Fruit fly (Drosophila melanogaster) whole organism, embryonic: ENCODE results near the gene CG7054.

ENCODE experiments used
- Awh ChIP-seq: fragments of 200-800 bp; sonication (Bioruptor generic); IDR thresholded peaks from 2 replicates; pipeline ENCODE4, ENCODE4 v1.3.6; 2022; ENCODE audit warnings: missing biosample characterization, missing genetic modification characterization
- Blimp-1 ChIP-seq: fragments of 200-800 bp; sonication (Bioruptor generic); optimal IDR thresholded peaks from 3 replicates; lab custom pipeline; 2018; ENCODE audit warnings: missing biosample characterization, missing genetic modification characterization, mild to moderate bottlenecking, moderate library complexity, missing genetic modification reagents
- CG10209 ChIP-seq: fragments of 200-800 bp; sonication (Bioruptor generic); optimal IDR thresholded peaks from 3 replicates; lab custom pipeline; 2017; ENCODE audit warnings: missing biosample characterization, mild to moderate bottlenecking, missing genetic modification characterization, missing genetic modification reagents
- CG10543 ChIP-seq: fragments of 200-800 bp; sonication (Bioruptor generic); optimal IDR thresholded peaks from 3 replicates; lab custom pipeline; 2017; ENCODE audit warnings: missing biosample characterization, mild to moderate bottlenecking, missing genetic modification characterization, moderate library complexity
- CG10654 ChIP-seq: fragments of 200-800 bp; sonication (Bioruptor generic); optimal IDR thresholded peaks from 2 replicates; lab custom pipeline; 2016; ENCODE audit warnings: missing biosample characterization, missing genetic modification characterization
- CG11247 ChIP-seq: fragments of 200-800 bp; sonication (Bioruptor generic); IDR thresholded peaks from 2 replicates; pipeline ENCODE4 v1.3.6; 2022; ENCODE audit warnings: missing biosample characterization, missing genetic modification characterization
- CG11398 ChIP-seq: fragments of 200-800 bp; sonication (Bioruptor generic); optimal IDR thresholded peaks from 2 replicates; lab custom pipeline; 2016; ENCODE audit warnings: missing biosample characterization, missing genetic modification characterization
- CG11456 ChIP-seq: fragments of 200-800 bp; sonication (Bioruptor generic); IDR thresholded peaks from 3 replicates; pipeline ENCODE4 v1.3.6; 2022; ENCODE audit warnings: missing biosample characterization, missing genetic modification characterization
- CG11560 ChIP-seq: fragments of 200-800 bp; sonication (Bioruptor generic); IDR thresholded peaks from 3 replicates; pipeline ENCODE4 v1.3.6; 2022; ENCODE audit warnings: missing biosample characterization, missing genetic modification characterization
- CG15514 ChIP-seq: fragments of 200-800 bp; sonication (Bioruptor generic); optimal IDR thresholded peaks from 3 replicates; lab custom pipeline; 2017; ENCODE audit warnings: missing biosample characterization, missing genetic modification characterization, mild to moderate bottlenecking, moderate library complexity, missing genetic modification reagents
- CG15601 ChIP-seq: fragments of 200-800 bp; sonication (Bioruptor generic); optimal IDR thresholded peaks from 3 replicates; lab custom pipeline; 2019; ENCODE audit warnings: missing biosample characterization, mild to moderate bottlenecking, missing genetic modification characterization, moderate library complexity
- CG16813 ChIP-seq: fragments of 200-800 bp; sonication (Bioruptor generic); IDR thresholded peaks from 3 replicates; pipeline ENCODE4 v1.3.6; 2022; ENCODE audit warnings: missing biosample characterization, missing genetic modification characterization; ENCODE audit not compliant: partially characterized antibody
- CG16863 ChIP-seq: fragments of 200-800 bp; sonication (Bioruptor generic); optimal IDR thresholded peaks from 3 replicates; lab custom pipeline; 2016; ENCODE audit warnings: missing biosample characterization, missing genetic modification characterization
- CG17912 ChIP-seq: fragments of 200-800 bp; sonication (Bioruptor generic); optimal IDR thresholded peaks from 2 replicates; lab custom pipeline; 2018; ENCODE audit warnings: missing biosample characterization, mild to moderate bottlenecking, missing genetic modification characterization
- CG18476 ChIP-seq: fragments of 200-800 bp; sonication (Bioruptor generic); optimal IDR thresholded peaks from 2 replicates; lab custom pipeline; 2016; ENCODE audit warnings: missing biosample characterization, mild to moderate bottlenecking, missing genetic modification characterization
- CG18764 ChIP-seq: fragments of 200-800 bp; sonication (Bioruptor generic); optimal IDR thresholded peaks from 3 replicates; lab custom pipeline; 2016; ENCODE audit warnings: missing biosample characterization, missing genetic modification characterization
- CG34224 ChIP-seq: fragments of 200-800 bp; sonication (Bioruptor generic); IDR thresholded peaks from 3 replicates; pipeline ENCODE4 v1.3.6; 2022; ENCODE audit warnings: missing biosample characterization, missing genetic modification characterization; ENCODE audit not compliant: partially characterized antibody
- CG4424 ChIP-seq: fragments of 200-800 bp; sonication (Bioruptor generic); optimal IDR thresholded peaks from 3 replicates; lab custom pipeline; 2016; ENCODE audit warnings: missing biosample characterization, missing genetic modification characterization
- CG7987 ChIP-seq: fragments of 200-800 bp; sonication (Bioruptor generic); optimal IDR thresholded peaks from 2 replicates; lab custom pipeline; 2018; ENCODE audit warnings: missing biosample characterization, mild to moderate bottlenecking, missing genetic modification characterization, moderate library complexity
- CoRest ChIP-seq: fragments of 200-800 bp; sonication (Bioruptor generic); optimal IDR thresholded peaks from 3 replicates; lab custom pipeline; 2018; ENCODE audit warnings: missing biosample characterization, mild to moderate bottlenecking, missing genetic modification characterization, moderate library complexity
- Dp ChIP-seq: fragments of 200-800 bp; sonication (Bioruptor generic); optimal IDR thresholded peaks from 2 replicates; lab custom pipeline; 2018; ENCODE audit warnings: missing biosample characterization, mild to moderate bottlenecking, missing genetic modification characterization, moderate library complexity
- E2f1 ChIP-seq: fragments of 200-800 bp; sonication (Bioruptor generic); IDR thresholded peaks from 2 replicates; pipeline ENCODE4 v1.3.6; 2022; ENCODE audit warnings: missing biosample characterization, missing genetic modification characterization
- Fer2 ChIP-seq: fragments of 200-800 bp; sonication (Bioruptor generic); optimal IDR thresholded peaks from 2 replicates; lab custom pipeline; 2018; ENCODE audit warnings: missing biosample characterization, mild to moderate bottlenecking, missing genetic modification characterization, moderate library complexity
- Gsc ChIP-seq: fragments of 200-800 bp; sonication (Bioruptor generic); IDR thresholded peaks from 2 replicates; pipeline ENCODE4 v1.3.6; 2022; ENCODE audit warnings: missing biosample characterization, missing genetic modification characterization
- Hand ChIP-seq: fragments of 200-800 bp; sonication (Bioruptor generic); optimal IDR thresholded peaks from 2 replicates; lab custom pipeline; 2017; ENCODE audit warnings: mild to moderate bottlenecking, missing biosample characterization, missing genetic modification reagents, missing genetic modification characterization
- Hsf ChIP-seq: fragments of 200-800 bp; sonication (Bioruptor generic); optimal IDR thresholded peaks from 3 replicates; lab custom pipeline; 2016; ENCODE audit warnings: missing biosample characterization, missing genetic modification characterization
- MTF-1 ChIP-seq: fragments of 200-800 bp; sonication (Bioruptor generic); optimal IDR thresholded peaks from 2 replicates; lab custom pipeline; 2018; ENCODE audit warnings: missing biosample characterization, mild to moderate bottlenecking, missing genetic modification characterization, borderline replicate concordance
- Neu2 ChIP-seq: fragments of 200-800 bp; sonication (Bioruptor generic); optimal IDR thresholded peaks from 3 replicates; lab custom pipeline; 2016; ENCODE audit warnings: missing biosample characterization, missing genetic modification characterization, borderline replicate concordance
- Nf-YB ChIP-seq: fragments of 200-800 bp; sonication (Bioruptor generic); optimal IDR thresholded peaks from 3 replicates; lab custom pipeline; 2019; ENCODE audit warnings: missing biosample characterization, mild to moderate bottlenecking, missing genetic modification characterization, moderate library complexity
- Oli ChIP-seq: fragments of 200-800 bp; sonication (Bioruptor generic); optimal IDR thresholded peaks from 2 replicates; lab custom pipeline; 2018; ENCODE audit warnings: missing biosample characterization, mild to moderate bottlenecking, missing genetic modification characterization, moderate library complexity
- Optix ChIP-seq: fragments of 200-800 bp; sonication (Bioruptor generic); IDR thresholded peaks from 3 replicates; pipeline ENCODE4 v1.3.6; 2022; ENCODE audit warnings: missing biosample characterization, missing genetic modification characterization
- TFAM ChIP-seq: fragments of 200-800 bp; sonication (Bioruptor generic); optimal IDR thresholded peaks from 2 replicates; lab custom pipeline; 2017; ENCODE audit warnings: missing biosample characterization, missing genetic modification characterization, inconsistent platforms
- Tbp ChIP-seq: fragments of >200 bp; optimal IDR thresholded peaks from 2 replicates; lab custom pipeline; 2018; ENCODE audit warnings: missing biosample characterization, missing genetic modification characterization
- amos ChIP-seq: fragments of 200-800 bp; sonication (Bioruptor generic); IDR thresholded peaks from 2 replicates; pipeline ENCODE4 v1.3.6; 2022; ENCODE audit warnings: missing biosample characterization, missing genetic modification characterization; ENCODE audit not compliant: partially characterized antibody
- bcd ChIP-seq: fragments of 200-800 bp; sonication (Bioruptor generic); optimal IDR thresholded peaks from 2 replicates; lab custom pipeline; 2017; ENCODE audit warnings: missing biosample characterization, mild to moderate bottlenecking, missing genetic modification characterization
- chn ChIP-seq: fragments of 200-800 bp; sonication (Bioruptor generic); optimal IDR thresholded peaks from 2 replicates; lab custom pipeline; 2016; ENCODE audit warnings: missing biosample characterization, missing genetic modification characterization
- dati ChIP-seq: fragments of 200-800 bp; sonication (Bioruptor generic); IDR thresholded peaks from 2 replicates; pipeline ENCODE4 v1.3.6; 2022; ENCODE audit warnings: missing biosample characterization, missing genetic modification characterization
- gcm2 ChIP-seq: fragments of 200-800 bp; sonication (Bioruptor generic); optimal IDR thresholded peaks from 2 replicates; lab custom pipeline; 2016; ENCODE audit warnings: missing biosample characterization, missing genetic modification characterization
- grau ChIP-seq: fragments of 200-800 bp; optimal IDR thresholded peaks from 3 replicates; lab custom pipeline; 2019; ENCODE audit warnings: missing biosample characterization, mild to moderate bottlenecking, missing genetic modification characterization, moderate library complexity
- gro ChIP-seq: fragments of 200-800 bp; sonication (Bioruptor generic); optimal IDR thresholded peaks from 2 replicates; lab custom pipeline; 2016; ENCODE audit warnings: missing biosample characterization, missing genetic modification characterization
- hb ChIP-seq: fragments of 200-800 bp; sonication (Bioruptor generic); IDR thresholded peaks from 3 replicates; pipeline ENCODE4 v1.3.6; 2022; ENCODE audit warnings: missing biosample characterization, missing genetic modification characterization; ENCODE audit not compliant: partially characterized antibody
- kay ChIP-seq: fragments of 200-800 bp; sonication (Bioruptor generic); optimal IDR thresholded peaks from 2 replicates; lab custom pipeline; 2016; ENCODE audit warnings: missing biosample characterization, missing genetic modification characterization
- maf-S ChIP-seq: fragments of 200-800 bp; sonication (Bioruptor generic); optimal IDR thresholded peaks from 2 replicates; lab custom pipeline; 2016; ENCODE audit warnings: missing biosample characterization, missing genetic modification characterization
- odd ChIP-seq: fragments of 200-800 bp; sonication (Bioruptor generic); optimal IDR thresholded peaks from 2 replicates; lab custom pipeline; 2017; ENCODE audit warnings: missing biosample characterization, mild to moderate bottlenecking, missing genetic modification characterization
- org-1 ChIP-seq: fragments of 200-800 bp; sonication (Bioruptor generic); optimal IDR thresholded peaks from 2 replicates; lab custom pipeline; 2017; ENCODE audit warnings: missing biosample characterization, missing genetic modification characterization
- psq ChIP-seq: fragments of 200-800 bp; sonication (Bioruptor generic); optimal IDR thresholded peaks from 2 replicates; lab custom pipeline; 2017; ENCODE audit warnings: missing biosample characterization, missing genetic modification characterization
- sd ChIP-seq: fragments of 200-800 bp; sonication (Bioruptor generic); optimal IDR thresholded peaks from 3 replicates; lab custom pipeline; 2018; ENCODE audit warnings: missing biosample characterization, mild to moderate bottlenecking, missing genetic modification characterization, moderate library complexity
- sens ChIP-seq: fragments of 200-800 bp; sonication (Bioruptor generic); peaks from one replicate; lab custom pipeline; 2016; ENCODE audit warnings: missing biosample characterization, missing genetic modification characterization
- sima ChIP-seq: fragments of 200-800 bp; sonication (Bioruptor generic); optimal IDR thresholded peaks from 2 replicates; lab custom pipeline; 2016; ENCODE audit warnings: missing biosample characterization, missing genetic modification characterization
- sisA ChIP-seq: fragments of 200-800 bp; sonication (Bioruptor generic); IDR thresholded peaks from 2 replicates; pipeline ENCODE4 v1.3.6; 2022; ENCODE audit warnings: missing biosample characterization, missing genetic modification characterization
- sob ChIP-seq: fragments of 200-800 bp; sonication (Bioruptor generic); IDR thresholded peaks from 2 replicates; pipeline ENCODE4 v1.3.6; 2022; ENCODE audit warnings: missing biosample characterization, missing genetic modification characterization

The CG7054 gene

dm6 chr3R:22487037-22487492, 22.3 kb downstream of the CG7054 start, which contains the start of gene Pfdn5 (continued):
- TF ChIP-seq CG16863 (GFP tag; lab: Kevin White, UChicago), result no peak
- no peak for TF ChIP-seq CG11247 (GFP tag; lab: Robert Waterston, UW)
- TF ChIP-seq CG17912 (GFP tag; lab: Kevin White, UChicago), result no peak
- TF ChIP-seq dati, result no peak
- peak; percentile 99 for TF ChIP-seq CG11560 (tag; lab: Robert Waterston, UW)
- peak; percentile 88 for TF ChIP-seq CG34224 (GFP tag; lab: Robert Waterston, UW)
- TF ChIP-seq CoRest, result no peak
- TF ChIP-seq CG10209, result no peak
- TF ChIP-seq sens (GFP tag; lab: Kevin White, UChicago), result peak; percentile 75
- TF ChIP-seq E2f1 (GFP tag; lab: Robert Waterston, UW), result no peak
- TF ChIP-seq CG18476 (GFP tag; lab: Kevin White, UChicago), result no peak
- no peak for TF ChIP-seq grau (tag; lab: Kevin White, UChicago)
- TF ChIP-seq Awh, result no peak
- TF ChIP-seq gro, result no peak
- no peak for TF ChIP-seq bcd (GFP tag; lab: Kevin White, UChicago)
- TF ChIP-seq sima (GFP tag; lab: Kevin White, UChicago), result no peak
- no peak for TF ChIP-seq Nf-YB (GFP tag; lab: Kevin White, UChicago)
- peak; percentile 77 for TF ChIP-seq amos
- TF ChIP-seq sob (GFP tag; lab: Robert Waterston, UW), result no peak
- no peak for TF ChIP-seq gcm2 (GFP tag; lab: Kevin White, UChicago)
- no peak for TF ChIP-seq Blimp-1 (GFP tag; lab: Kevin White, UChicago)
- no peak for TF ChIP-seq CG7987 (GFP tag; lab: Kevin White, UChicago)
- TF ChIP-seq CG11456 (GFP tag; lab: Robert Waterston, UW), result no peak
- TF ChIP-seq CG18764 (GFP tag; lab: Kevin White, UChicago), result no peak
- TF ChIP-seq Tbp (GFP tag; lab: Kevin White, UChicago), result no peak
- TF ChIP-seq CG10543 (GFP tag; lab: Kevin White, UChicago), result no peak
- no peak for TF ChIP-seq CG4424 (GFP tag; lab: Kevin White, UChicago)
- no peak for TF ChIP-seq psq (GFP tag; lab: Kevin White, UChicago)
- no peak for TF ChIP-seq maf-S (GFP tag; lab: Kevin White, UChicago)
- TF ChIP-seq org-1 (GFP tag; lab: Kevin White, UChicago), result no peak
- TF ChIP-seq odd, result no peak
- peak; percentile 73 for TF ChIP-seq CG15514 (GFP tag; lab: Kevin White, UChicago)
- no peak for TF ChIP-seq sd
- peak; percentile 85 for TF ChIP-seq CG16813 (GFP tag; lab: Robert Waterston, UW)
- no peak for TF ChIP-seq Hsf (GFP tag; lab: Kevin White, UChicago)
- no peak for TF ChIP-seq TFAM (GFP tag; lab: Kevin White, UChicago)
- no peak for TF ChIP-seq sisA (GFP tag; lab: Robert Waterston, UW)
- no peak for TF ChIP-seq Hand (GFP tag; lab: Kevin White, UChicago)
- TF ChIP-seq CG11398 (GFP tag; lab: Kevin White, UChicago), result no peak
- peak; percentile 93 for TF ChIP-seq kay (GFP tag; lab: Kevin White, UChicago)
- no peak for TF ChIP-seq Optix (GFP tag; lab: Robert Waterston, UW)
- no peak for TF ChIP-seq Fer2 (tag; lab: Kevin White, UChicago)
- peak; percentile 93 for TF ChIP-seq Dp (GFP tag; lab: Kevin White, UChicago)
- no peak for TF ChIP-seq MTF-1 (GFP tag; lab: Kevin White, UChicago)
- no peak for TF ChIP-seq Gsc (GFP tag; lab: Robert Waterston, UW)
- TF ChIP-seq chn (GFP tag; lab: Kevin White, UChicago), result no peak
- peak; percentile 86 for TF ChIP-seq hb (GFP tag; lab: Robert Waterston, UW)
- TF ChIP-seq Oli (tag; lab: Kevin White, UChicago), result no peak
- TF ChIP-seq CG10654, result no peak
- no peak for TF ChIP-seq Neu2 (GFP tag; lab: Kevin White, UChicago)
- peak; percentile 99 for TF ChIP-seq CG15601 (tag; lab: Kevin White, UChicago)
